Worm (Caenorhabditis elegans) whole organism, midembryonic: ENCODE results near the gene srg-65.

ENCODE experiments used
- T22C8.4 ChIP-seq: fragments of 200-800 bp; sonication (Bioruptor generic); IDR thresholded peaks from 2 replicates; pipeline ENCODE4 v1.3.6; 2022; ENCODE audit warnings: missing genetic modification characterization, missing compliant biosample characterization
- cog-1 ChIP-seq: sonication (generic microtip); optimal IDR thresholded peaks from 2 replicates; lab custom pipeline; 2016; ENCODE audit warnings: missing genetic modification characterization, missing compliant biosample characterization
- flt-1 ChIP-seq: fragments of 200-800 bp; sonication (Bioruptor generic); IDR thresholded peaks from 2 replicates; pipeline ENCODE4 v1.3.6; 2022; ENCODE audit warnings: missing genetic modification characterization, missing compliant biosample characterization
- klf-2 ChIP-seq: fragments of 200-800 bp; sonication (Bioruptor generic); conservative IDR thresholded peaks from 2 replicates; pipeline ENCODE4 v1.3.6; 2022; ENCODE audit warnings: missing genetic modification reagents, missing genetic modification characterization, missing compliant biosample characterization
- med-1 ChIP-seq: sonication (generic microtip); optimal IDR thresholded peaks from 2 replicates; lab custom pipeline; 2017; ENCODE audit warnings: missing genetic modification characterization, mild to moderate bottlenecking, missing compliant biosample characterization, antibody characterized with exemption, missing genetic modification reagents; ENCODE audit not compliant: insufficient read depth
- ref-1 ChIP-seq: fragments of 200-800 bp; sonication (Bioruptor generic); conservative IDR thresholded peaks from 2 replicates; pipeline ENCODE4 v1.3.6; 2022; ENCODE audit warnings: missing genetic modification reagents, missing genetic modification characterization, missing compliant biosample characterization
- tab-1 ChIP-seq: fragments of 200-800 bp; sonication (Bioruptor generic); IDR thresholded peaks from 2 replicates; pipeline ENCODE4 v1.3.6; 2022; ENCODE audit warnings: missing genetic modification characterization, missing compliant biosample characterization
- ztf-23 ChIP-seq: fragments of 200-800 bp; sonication (Bioruptor generic); IDR thresholded peaks from 2 replicates; pipeline ENCODE4 v1.3.6; 2022; ENCODE audit warnings: missing genetic modification reagents, missing genetic modification characterization, missing compliant biosample characterization
- ztf-29 ChIP-seq: fragments of 200-800 bp; sonication (Bioruptor generic); IDR thresholded peaks from 2 replicates; pipeline ENCODE4 v1.3.6; 2022; ENCODE audit warnings: missing genetic modification reagents, missing genetic modification characterization, missing compliant biosample characterization

Gene srg-65

DNA sequence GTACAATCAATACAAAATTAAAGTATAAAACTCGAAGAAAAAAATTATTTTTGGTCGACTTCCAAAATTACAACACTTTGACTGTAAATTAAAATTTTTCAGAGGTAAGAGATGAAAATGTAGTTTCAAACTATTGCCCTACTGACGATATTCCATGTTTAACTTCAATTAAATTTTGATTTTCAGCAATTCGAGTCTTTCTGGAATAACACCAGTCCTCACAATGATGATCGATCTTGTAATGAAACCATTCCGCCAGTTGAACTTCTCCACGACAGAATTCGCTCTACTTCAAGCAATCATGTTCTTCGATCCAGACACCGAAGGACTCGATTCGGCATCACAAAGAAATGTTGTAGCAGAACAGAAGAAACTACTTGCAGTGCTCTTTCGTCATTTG, 24.4 kb upstream of the srg-65 start:
- no peak for TF ChIP-seq ref-1
- TF ChIP-seq ztf-29 (GFP tag; lab: Robert Waterston, UW): no peak
- TF ChIP-seq klf-2 (GFP tag; lab: Robert Waterston, UW): no peak
- TF ChIP-seq cog-1: no peak
- TF ChIP-seq flt-1 (GFP tag; lab: Robert Waterston, UW): no peak
- no peak for TF ChIP-seq tab-1
- no peak for TF ChIP-seq med-1 (GFP tag; lab: Kevin White, UChicago)
- TF ChIP-seq ztf-23 (GFP tag; lab: Robert Waterston, UW): no peak
- no peak for TF ChIP-seq T22C8.4 (GFP tag; lab: Robert Waterston, UW)

DNA sequence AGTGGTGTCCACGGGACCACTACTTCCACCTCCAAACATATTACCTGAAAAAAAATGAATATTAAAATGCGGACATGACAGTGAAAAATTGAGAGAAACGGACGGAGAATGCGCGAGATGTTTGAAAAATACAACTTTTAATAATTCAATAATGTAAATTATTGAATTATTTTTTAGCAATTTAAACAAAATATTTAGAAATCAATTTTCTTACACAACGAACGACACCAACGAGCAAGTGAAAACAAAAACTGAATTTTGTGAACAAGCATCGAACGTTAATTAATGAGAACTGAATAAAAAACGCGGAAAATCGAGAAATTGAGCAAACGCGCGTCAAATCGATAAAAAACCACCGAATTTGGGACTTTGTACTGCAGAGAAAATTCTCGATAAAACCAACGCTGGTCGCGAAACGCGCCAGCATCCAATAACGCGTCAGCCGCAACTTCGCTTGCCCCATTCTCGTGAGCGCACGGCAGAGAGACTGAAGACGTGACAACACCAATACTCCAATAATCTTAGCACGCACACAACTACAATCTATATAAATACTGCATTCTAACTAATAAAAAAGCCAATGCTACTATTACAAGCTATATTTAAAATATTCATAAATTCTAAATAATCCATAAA, 20.2 kb upstream of the srg-65 start, which contains the start of the genes dnj-19 and nhr-47:
Gene dnj-19 (minus strand): TSS at position 51 of the 636 bp plus-strand sequence.
Gene nhr-47 (plus strand): TSS at position 447 of the 636 bp plus-strand sequence.
- TF ChIP-seq med-1 (GFP tag; lab: Kevin White, UChicago) (peak; percentile 35), flt-1 (GFP tag; lab: Robert Waterston, UW) (peak; percentile 75; the same call in 1 of the 2 replicates), ref-1 (no peak), T22C8.4 (GFP tag; lab: Robert Waterston, UW) (0 out of 2 replicates have a peak, but pooled peaks have one; percentile 39), cog-1 (peak; percentile 56), ztf-23 (GFP tag; lab: Robert Waterston, UW) (peak; percentile 71; the same call in 1 of the 2 replicates), ztf-29 (GFP tag; lab: Robert Waterston, UW) (no peak), tab-1 (peak; percentile 70)

DNA sequence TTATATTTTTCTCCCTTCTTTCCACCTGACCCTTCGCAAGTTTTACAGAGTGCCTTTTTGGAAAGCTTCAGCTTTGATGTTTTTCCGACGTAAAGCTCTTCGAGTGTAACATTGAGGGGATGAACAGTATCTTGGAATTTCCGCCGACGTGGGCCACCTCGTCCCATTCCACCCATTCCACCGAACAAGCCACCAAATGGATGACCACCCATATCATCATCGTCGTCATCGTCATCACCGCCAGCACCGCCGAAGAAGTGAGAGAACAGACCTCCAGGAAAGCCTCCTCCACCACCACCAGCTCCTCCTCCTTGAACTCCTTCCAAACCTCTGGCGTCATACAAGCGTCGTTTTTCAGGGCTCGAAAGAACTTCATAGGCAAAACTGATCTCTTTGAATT, 19.5 kb upstream of the srg-65 start:
- TF ChIP-seq ztf-29 (GFP tag; lab: Robert Waterston, UW) (no peak), flt-1 (GFP tag; lab: Robert Waterston, UW) (no peak), cog-1 (no peak), T22C8.4 (GFP tag; lab: Robert Waterston, UW) (no peak), klf-2 (GFP tag; lab: Robert Waterston, UW) (no peak), ref-1 (no peak)

DNA sequence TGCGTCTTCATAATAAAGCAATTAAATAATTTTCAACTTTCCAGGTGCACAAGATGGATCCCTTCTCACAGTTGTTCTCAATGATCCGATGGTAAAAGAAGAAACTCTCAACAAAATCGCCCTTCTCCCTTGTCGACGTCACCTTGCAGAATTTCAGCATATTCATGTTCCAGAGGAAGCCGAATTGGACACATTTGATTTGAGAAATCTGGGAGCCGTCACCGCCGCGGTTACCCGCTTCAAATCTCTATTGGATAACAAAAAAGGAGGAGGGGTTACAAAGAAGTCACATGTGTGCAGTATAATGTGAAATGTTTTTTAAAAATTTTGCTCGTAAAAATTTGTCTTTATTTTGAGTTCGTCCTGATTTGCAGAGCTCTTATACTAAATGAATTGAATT, 17.9 kb upstream of the srg-65 start:
- no peak for TF ChIP-seq tab-1
- TF ChIP-seq ztf-23 (GFP tag; lab: Robert Waterston, UW): no peak
- no peak for TF ChIP-seq ref-1
- TF ChIP-seq flt-1 (GFP tag; lab: Robert Waterston, UW): no peak
- no peak for TF ChIP-seq cog-1

DNA sequence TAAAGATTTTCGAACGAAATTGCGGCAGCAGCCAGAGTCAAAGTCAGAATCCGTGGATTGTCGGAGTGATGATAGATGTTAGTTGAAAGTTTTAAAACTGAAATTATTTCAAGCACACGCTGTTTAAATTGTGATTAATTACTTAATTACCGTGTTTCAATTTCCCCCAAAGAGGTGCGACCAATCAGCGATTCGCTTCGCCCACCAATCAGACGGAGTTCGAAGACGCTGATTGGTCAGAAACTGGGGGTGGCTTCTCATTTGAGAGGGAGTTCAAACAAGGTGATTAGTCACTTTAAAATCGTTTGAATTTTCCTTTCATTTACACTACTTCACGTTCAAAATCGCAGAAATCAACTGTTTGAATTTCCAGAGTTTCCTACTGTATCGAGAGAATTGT, 14.7 kb upstream of the srg-65 start:
- TF ChIP-seq klf-2 (GFP tag; lab: Robert Waterston, UW) (no peak), ztf-23 (GFP tag; lab: Robert Waterston, UW) (no peak)

DNA sequence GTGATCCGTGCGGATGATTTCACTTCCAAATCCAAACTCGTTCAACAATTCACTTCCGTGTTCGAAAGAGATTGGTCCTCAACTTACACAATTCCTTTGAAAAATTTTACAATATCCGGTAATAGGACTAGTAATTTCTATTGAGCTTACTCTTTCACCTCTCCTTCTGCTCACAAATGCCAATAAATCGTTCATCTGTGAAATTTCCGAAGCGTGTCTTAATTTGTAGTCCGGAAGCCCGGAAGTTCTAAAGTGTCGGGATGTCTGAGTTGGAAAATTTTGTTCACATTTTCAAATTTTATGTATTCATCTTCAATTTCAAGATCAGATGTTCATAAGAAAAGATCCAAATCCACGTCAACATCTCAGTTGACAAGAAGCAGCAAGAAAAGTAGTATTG, 8.7 kb upstream of the srg-65 start, which contains the start of gene T05C3.2:
Gene T05C3.2 (plus strand): TSS at position 301 of the 400 bp plus-strand sequence.
- no peak for TF ChIP-seq ztf-23 (GFP tag; lab: Robert Waterston, UW)
- no peak for TF ChIP-seq klf-2 (GFP tag; lab: Robert Waterston, UW)
- TF ChIP-seq ztf-29 (GFP tag; lab: Robert Waterston, UW): no peak
- TF ChIP-seq med-1 (GFP tag; lab: Kevin White, UChicago): no peak
- no peak for TF ChIP-seq flt-1 (GFP tag; lab: Robert Waterston, UW)
- no peak for TF ChIP-seq cog-1
- no peak for TF ChIP-seq ref-1
- TF ChIP-seq T22C8.4 (GFP tag; lab: Robert Waterston, UW): no peak
- no peak for TF ChIP-seq tab-1

DNA sequence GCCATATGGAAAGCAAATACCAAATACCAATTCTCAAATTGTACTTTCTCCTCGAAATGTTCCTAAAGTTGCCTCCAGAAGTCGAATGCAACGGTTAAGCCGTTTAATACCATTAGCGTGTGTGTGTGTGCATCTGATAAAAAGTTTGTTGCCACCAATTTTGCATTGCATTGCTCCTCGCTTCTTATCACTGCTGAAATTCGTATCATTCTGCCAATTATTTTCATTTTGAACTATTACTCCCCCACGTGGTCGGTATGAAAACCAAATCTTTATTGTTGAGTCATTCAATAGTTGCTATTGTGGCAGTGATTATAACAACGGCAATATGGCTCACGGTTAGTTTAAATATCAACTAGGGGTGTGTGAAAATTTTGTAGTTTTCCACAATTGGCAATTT, 5.4 kb upstream of the srg-65 start, which contains the start of gene T05C3.6:
Gene T05C3.6 (plus strand): TSS at position 241 of the 400 bp plus-strand sequence.
- TF ChIP-seq flt-1 (GFP tag; lab: Robert Waterston, UW) (no peak), tab-1 (no peak), klf-2 (GFP tag; lab: Robert Waterston, UW) (no peak), cog-1 (no peak)

DNA sequence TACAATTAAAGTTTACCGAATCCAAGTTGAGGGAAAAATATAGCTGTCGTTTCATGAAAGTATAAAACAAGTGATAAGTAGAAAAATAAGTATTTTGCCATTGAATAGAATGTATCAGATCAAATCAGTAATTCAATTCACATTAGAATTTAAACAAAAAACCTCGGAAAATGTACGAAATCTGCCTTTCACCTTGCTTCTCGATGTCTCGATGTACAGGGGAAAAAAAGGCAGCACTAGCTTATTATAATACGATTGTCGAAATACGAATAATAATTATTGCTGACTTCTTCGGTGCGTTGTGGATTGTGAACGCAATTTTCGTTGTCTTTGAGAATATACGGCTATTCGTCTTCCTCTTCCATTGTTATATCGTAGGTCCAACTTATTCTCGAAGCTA, 4.0 kb upstream of the srg-65 start, which contains the start of gene grl-18:
Gene grl-18 (minus strand): TSS at position 101 of the 400 bp plus-strand sequence.
- TF ChIP-seq med-1 (GFP tag; lab: Kevin White, UChicago): no peak
- no peak for TF ChIP-seq klf-2 (GFP tag; lab: Robert Waterston, UW)
- TF ChIP-seq ztf-29 (GFP tag; lab: Robert Waterston, UW): no peak
- no peak for TF ChIP-seq ref-1
- TF ChIP-seq flt-1 (GFP tag; lab: Robert Waterston, UW): no peak
- TF ChIP-seq cog-1: no peak
- TF ChIP-seq ztf-23 (GFP tag; lab: Robert Waterston, UW): no peak
- TF ChIP-seq T22C8.4 (GFP tag; lab: Robert Waterston, UW): no peak
- TF ChIP-seq tab-1: no peak

DNA sequence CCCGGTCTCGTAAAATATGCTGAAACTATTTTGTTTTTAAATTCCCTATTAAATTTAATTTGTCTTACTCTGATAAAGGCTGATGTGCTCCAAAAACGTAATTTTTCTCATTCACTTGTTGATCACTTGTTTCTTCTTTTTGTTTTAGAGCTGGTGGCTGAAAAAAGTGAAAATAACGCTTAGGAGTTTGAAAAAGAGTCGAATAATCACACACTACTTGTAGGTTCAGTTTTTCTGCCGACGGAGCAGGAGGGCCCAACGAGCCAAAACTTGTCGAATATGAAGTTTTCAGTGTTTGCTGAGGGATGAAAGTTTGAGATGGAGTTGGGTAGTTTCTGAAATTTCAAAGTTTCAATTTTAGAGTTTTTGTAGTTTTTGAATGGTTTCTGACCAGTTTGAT, 2.4 kb upstream of the srg-65 start:
- TF ChIP-seq klf-2 (GFP tag; lab: Robert Waterston, UW) (no peak), ztf-29 (GFP tag; lab: Robert Waterston, UW) (no peak), cog-1 (no peak), ztf-23 (GFP tag; lab: Robert Waterston, UW) (no peak), ref-1 (no peak), tab-1 (no peak), T22C8.4 (GFP tag; lab: Robert Waterston, UW) (no peak), flt-1 (GFP tag; lab: Robert Waterston, UW) (no peak), med-1 (GFP tag; lab: Kevin White, UChicago) (no peak)

DNA sequence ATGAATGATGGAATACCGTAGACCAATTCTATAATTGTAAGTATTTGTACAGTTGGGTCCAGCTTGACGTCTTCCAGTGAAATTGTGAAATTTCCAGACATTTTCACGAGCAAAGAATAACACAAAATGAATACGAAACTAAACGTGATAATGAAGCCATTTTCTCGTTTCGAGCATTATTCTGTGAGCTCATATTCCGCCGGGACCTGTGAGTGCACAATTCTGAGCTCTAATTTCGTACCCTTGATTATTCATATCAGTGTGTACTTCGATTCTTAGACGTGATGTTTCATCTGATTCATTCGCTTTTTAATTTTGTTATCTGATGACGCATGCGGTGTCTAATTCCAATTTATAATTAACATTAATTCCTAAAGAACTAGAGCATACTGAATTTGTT, 2.5 kb downstream of the srg-65 start, which contains the start of gene srg-66:
Gene srg-66 (minus strand): TSS at position 101 of the 400 bp plus-strand sequence.
- no peak for TF ChIP-seq T22C8.4 (GFP tag; lab: Robert Waterston, UW)
- no peak for TF ChIP-seq ref-1
- TF ChIP-seq ztf-29 (GFP tag; lab: Robert Waterston, UW): no peak
- TF ChIP-seq cog-1: no peak
